Fruit fly (Drosophila melanogaster) Kc167 (cell line): Measurements from ENCODE around the gene Rpt3.
A peak's percentile ranks its signal among the peaks of the same experiment; 100 is the strongest.

ENCODE experiments used
- Myc ChIP-seq: fragments of >200 bp; optimal IDR thresholded peaks from 2 replicates; lab custom pipeline; 2017; ENCODE audit warnings: missing external identifiers
- Sin3A ChIP-seq: fragments of >200 bp; optimal IDR thresholded peaks from 2 replicates; lab custom pipeline; 2018; ENCODE audit warnings: missing external identifiers
- h ChIP-seq: fragments of >200 bp; optimal IDR thresholded peaks from 3 replicates; lab custom pipeline; 2018; ENCODE audit warnings: missing external identifiers
- insv ChIP-seq: fragments of >200 bp; optimal IDR thresholded peaks from 3 replicates; lab custom pipeline; 2018; ENCODE audit warnings: missing external identifiers
- psq ChIP-seq: fragments of >200 bp; optimal IDR thresholded peaks from 2 replicates; lab custom pipeline; 2017; ENCODE audit warnings: missing external identifiers
- ttk ChIP-seq: sonication (Bioruptor generic); optimal IDR thresholded peaks from 2 replicates; lab custom pipeline; 2017; ENCODE audit warnings: missing external identifiers

The Rpt3 gene

dm6 chrX:11141785-11142591 lies 17.1 kb downstream of the Rpt3 start, which contains the start of the genes CG15199 and CG15202:
TSS of gene CG15199 (minus strand) at chrX:11141835.
TSS of gene CG15202 (plus strand) at chrX:11142541.
- TF ChIP-seq h (lab: Kevin White, UChicago): no peak
- no peak for TF ChIP-seq ttk (lab: Kevin White, UChicago)
- TF ChIP-seq psq (lab: Kevin White, UChicago): no peak
- TF ChIP-seq Myc: no peak
- TF ChIP-seq Sin3A: no peak
- no peak for TF ChIP-seq insv (lab: Kevin White, UChicago)

dm6 chrX:11143820-11144219 lies 18.9 kb downstream of the Rpt3 start, which contains the start of gene CG15201:
TSS of gene CG15201 (plus strand) at chrX:11144120.
- TF ChIP-seq psq (lab: Kevin White, UChicago) (no peak), h (lab: Kevin White, UChicago) (no peak), ttk (lab: Kevin White, UChicago) (no peak), Myc (no peak)

dm6 chrX:11144575-11144974 lies 19.7 kb downstream of the Rpt3 start:
- TF ChIP-seq ttk (lab: Kevin White, UChicago): no peak
- no peak for TF ChIP-seq Myc
- TF ChIP-seq psq (lab: Kevin White, UChicago): no peak
- TF ChIP-seq Sin3A: no peak
- TF ChIP-seq h (lab: Kevin White, UChicago): no peak
- TF ChIP-seq insv (lab: Kevin White, UChicago): no peak

dm6 chrX:11146598-11147176 lies 21.8 kb downstream of the Rpt3 start:
- TF ChIP-seq ttk (lab: Kevin White, UChicago) (no peak), Sin3A (no peak), Myc (no peak), psq (lab: Kevin White, UChicago) (no peak), insv (lab: Kevin White, UChicago) (no peak), h (lab: Kevin White, UChicago) (no peak)

- no peak for TF ChIP-seq Sin3A
- no peak for TF ChIP-seq h (lab: Kevin White, UChicago)
- TF ChIP-seq ttk (lab: Kevin White, UChicago): no peak
- no peak for TF ChIP-seq Myc
These were observed 22.7 kb downstream of the Rpt3 start for dm6 chrX:11147553-11148067.

dm6 chrX:11148272-11148835 lies 23.5 kb downstream of the Rpt3 start, which contains the start of gene Ran:
TSS of gene Ran (minus strand) at chrX:11148716.
- no peak for TF ChIP-seq psq (lab: Kevin White, UChicago)
- no peak for TF ChIP-seq insv (lab: Kevin White, UChicago)
- TF ChIP-seq Myc: no peak
- no peak for TF ChIP-seq ttk (lab: Kevin White, UChicago)

dm6 chrX:11149201-11149600 lies 24.3 kb downstream of the Rpt3 start, which contains the start of gene Lint-1:
TSS of gene Lint-1 (plus strand) at chrX:11149323.
- TF ChIP-seq Sin3A: no peak
- no peak for TF ChIP-seq psq (lab: Kevin White, UChicago)
- TF ChIP-seq h (lab: Kevin White, UChicago): no peak
- TF ChIP-seq Myc: no peak
- TF ChIP-seq ttk (lab: Kevin White, UChicago): no peak
- TF ChIP-seq insv (lab: Kevin White, UChicago): no peak

- TF ChIP-seq psq (lab: Kevin White, UChicago) (no peak), ttk (lab: Kevin White, UChicago) (no peak), Sin3A (no peak), insv (lab: Kevin White, UChicago) (no peak), h (lab: Kevin White, UChicago) (no peak), Myc (no peak)
These were observed 28.5 kb downstream of the Rpt3 start for dm6 chrX:11153413-11153812.

- TF ChIP-seq Myc (no peak), h (lab: Kevin White, UChicago) (no peak), Sin3A (no peak), psq (lab: Kevin White, UChicago) (peak; percentile 96)
These were observed 29.1 kb downstream of the Rpt3 start, which contains the start of the genes rtv and Dlic for dm6 chrX:11153826-11154510. TSS of gene rtv (minus strand) at chrX:11153990. TSS of gene Dlic (plus strand) at chrX:11154421.

- TF ChIP-seq psq (lab: Kevin White, UChicago) (no peak), h (lab: Kevin White, UChicago) (no peak), ttk (lab: Kevin White, UChicago) (no peak), Sin3A (no peak), Myc (no peak), insv (lab: Kevin White, UChicago) (no peak)
These were observed 29.8 kb downstream of the Rpt3 start for dm6 chrX:11154511-11155197.
